ENCODE assay signal across 3 fruit fly cellular contexts in the genomic region with DNA sequence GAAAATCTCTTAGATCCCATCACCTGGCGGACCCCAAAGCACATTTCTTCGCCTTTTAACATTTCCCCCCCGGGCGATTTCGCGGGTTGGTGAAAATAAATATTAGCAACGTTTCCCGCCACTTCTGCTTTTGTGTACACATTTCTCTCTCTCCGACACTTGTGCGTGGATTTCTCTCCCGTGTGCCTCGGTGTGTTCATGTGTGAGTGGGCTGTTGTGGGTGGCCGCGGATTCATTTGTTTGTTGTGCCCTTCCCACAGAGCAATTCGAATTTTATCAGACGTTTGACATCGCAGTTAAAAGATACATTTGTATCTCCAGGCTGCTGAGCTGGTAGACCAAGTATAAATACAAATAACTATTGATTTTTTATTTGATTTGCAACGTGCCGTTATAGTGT.
A peak's percentile ranks its signal among the peaks of the same experiment; 100 is the strongest.
TF ChIP-seq lines count a peak whose summit lies in the region.

No protein-coding gene starts in this region.

TF ChIP-seq in whole organism, embryonic, 481 proteins besides CTCF, POLR2A, EP300 and RAD21 (continued from another document and continues in another):
- TF ChIP-seq CG4328 (GFP tag; optimal IDR thresholded peaks at IDR 0.05; lab: Kevin White, UChicago): no peak
- peak; percentile 53; the same call in 1 of the 4 replicates for TF ChIP-seq chinmo (GFP tag; IDR thresholded peaks at IDR 0.05; lab: Robert Waterston, UW; ENCODE audit: partially characterized antibody)
- no peak for TF ChIP-seq CG30020 (tag; optimal IDR thresholded peaks at IDR 0.05; lab: Kevin White, UChicago)
- no peak for TF ChIP-seq Hr78 (GFP tag; optimal IDR thresholded peaks at IDR 0.05; lab: Kevin White, UChicago)
- no peak for TF ChIP-seq aop (GFP tag; IDR thresholded peaks at IDR 0.05; lab: Robert Waterston, UW)
- TF ChIP-seq CG1233 (GFP tag; optimal IDR thresholded peaks at IDR 0.05; lab: Kevin White, UChicago): no peak
- no peak for TF ChIP-seq seq (GFP tag; IDR thresholded peaks at IDR 0.05; lab: Robert Waterston, UW)
- TF ChIP-seq tup (GFP tag; optimal IDR thresholded peaks at IDR 0.05; lab: Kevin White, UChicago): no peak
- TF ChIP-seq zfh2 (GFP tag; optimal IDR thresholded peaks at IDR 0.05; lab: Kevin White, UChicago): no peak
- TF ChIP-seq cad (GFP tag; optimal IDR thresholded peaks at IDR 0.05; lab: Kevin White, UChicago): no peak
- TF ChIP-seq CG1792 (GFP tag; optimal IDR thresholded peaks at IDR 0.05; lab: Kevin White, UChicago): no peak
- TF ChIP-seq ranshi (GFP tag; IDR thresholded peaks at IDR 0.05; lab: Robert Waterston, UW): 0 out of 2 replicates have a peak, but pooled peaks have one; percentile 15
- TF ChIP-seq CG12769 (tag; optimal IDR thresholded peaks at IDR 0.05; lab: Kevin White, UChicago): no peak
- TF ChIP-seq mam (GFP tag; optimal IDR thresholded peaks at IDR 0.05; lab: Kevin White, UChicago): no peak
- no peak for TF ChIP-seq CG1832 (GFP tag; optimal IDR thresholded peaks at IDR 0.05; lab: Kevin White, UChicago)
- TF ChIP-seq MBD-R2 (GFP tag; IDR thresholded peaks at IDR 0.05; lab: Robert Waterston, UW): no peak
- TF ChIP-seq Ets97D (GFP tag; optimal IDR thresholded peaks at IDR 0.05; lab: Kevin White, UChicago): no peak
- TF ChIP-seq Meics (GFP tag; optimal IDR thresholded peaks at IDR 0.05; lab: Kevin White, UChicago): no peak
- TF ChIP-seq CG34376 (GFP tag; optimal IDR thresholded peaks at IDR 0.05; lab: Kevin White, UChicago): no peak
- peak; percentile 0 for TF ChIP-seq CG15514 (GFP tag; optimal IDR thresholded peaks at IDR 0.05; lab: Kevin White, UChicago)
- TF ChIP-seq shn (GFP tag; optimal IDR thresholded peaks at IDR 0.05; lab: Kevin White, UChicago): no peak
- TF ChIP-seq Ets65A (GFP tag; lab: Kevin White, UChicago): no peak
- no peak for TF ChIP-seq CG12299 (tag; optimal IDR thresholded peaks at IDR 0.05; lab: Kevin White, UChicago)
- TF ChIP-seq ssp (GFP tag; IDR thresholded peaks at IDR 0.05; lab: Robert Waterston, UW): no peak
- no peak for TF ChIP-seq otp (GFP tag; IDR thresholded peaks at IDR 0.05; lab: Robert Waterston, UW)
- TF ChIP-seq sqz (GFP tag; optimal IDR thresholded peaks at IDR 0.05; lab: Kevin White, UChicago): no peak
- TF ChIP-seq CG14965 (GFP tag; optimal IDR thresholded peaks at IDR 0.05; lab: Kevin White, UChicago; ENCODE audit: borderline replicate concordance): no peak
- TF ChIP-seq CG1602 (GFP tag; optimal IDR thresholded peaks at IDR 0.05; lab: Kevin White, UChicago): no peak
- TF ChIP-seq CG10959 (GFP tag; IDR thresholded peaks at IDR 0.05; lab: Robert Waterston, UW): no peak
- TF ChIP-seq ken (GFP tag; IDR thresholded peaks at IDR 0.05; lab: Robert Waterston, UW): no peak
- no peak for TF ChIP-seq ATbp (GFP tag; optimal IDR thresholded peaks at IDR 0.05; lab: Kevin White, UChicago)
- TF ChIP-seq nau (GFP tag; optimal IDR thresholded peaks at IDR 0.05; lab: Kevin White, UChicago): no peak
- TF ChIP-seq ems (GFP tag; optimal IDR thresholded peaks at IDR 0.05; lab: Kevin White, UChicago): no peak
- no peak for TF ChIP-seq bigmax (GFP tag; optimal IDR thresholded peaks at IDR 0.05; lab: Kevin White, UChicago)
- no peak for TF ChIP-seq CG15601 (tag; optimal IDR thresholded peaks at IDR 0.05; lab: Kevin White, UChicago)
- no peak for TF ChIP-seq CG17328 (GFP tag; IDR thresholded peaks at IDR 0.05; lab: Robert Waterston, UW)
- TF ChIP-seq ase (GFP tag; IDR thresholded peaks at IDR 0.05; lab: Robert Waterston, UW): no peak
- no peak for TF ChIP-seq CG30403 (GFP tag; optimal IDR thresholded peaks at IDR 0.05; lab: Kevin White, UChicago)
- peak; percentile 67; the same call in 1 of the 2 replicates for TF ChIP-seq rib (GFP tag; IDR thresholded peaks at IDR 0.05; lab: Robert Waterston, UW)
- TF ChIP-seq CG8359 (GFP tag; optimal IDR thresholded peaks at IDR 0.05; lab: Kevin White, UChicago; ENCODE audit: borderline replicate concordance): no peak
- TF ChIP-seq her (GFP tag; optimal IDR thresholded peaks at IDR 0.05; lab: Kevin White, UChicago): no peak
- peak; percentile 24; the same call in 1 of the 3 replicates for TF ChIP-seq tgo (GFP tag; IDR thresholded peaks at IDR 0.05; lab: Robert Waterston, UW)
- TF ChIP-seq onecut (GFP tag; IDR thresholded peaks at IDR 0.05; lab: Robert Waterston, UW): no peak; the same call in 1 of the 2 replicates
- TF ChIP-seq CG13775 (GFP tag; optimal IDR thresholded peaks at IDR 0.05; lab: Kevin White, UChicago): no peak

TF ChIP-seq in whole organism, prepupa, 60 proteins besides CTCF, POLR2A, EP300 and RAD21 (continued from another document):
- peak; percentile 59 for TF ChIP-seq lz (GFP tag; optimal IDR thresholded peaks at IDR 0.05; lab: Kevin White, UChicago)
- peak; percentile 27 for TF ChIP-seq CG11902 (GFP tag; optimal IDR thresholded peaks at IDR 0.05; lab: Kevin White, UChicago)
- TF ChIP-seq Hr39 (GFP tag; optimal IDR thresholded peaks at IDR 0.05; lab: Kevin White, UChicago): peak; percentile 49
- TF ChIP-seq CG9139 (GFP tag; optimal IDR thresholded peaks at IDR 0.05; lab: Kevin White, UChicago): peak; percentile 14
- no peak for TF ChIP-seq CG11294 (GFP tag; IDR thresholded peaks at IDR 0.05; lab: Robert Waterston, UW)
- no peak for TF ChIP-seq fd59A (GFP tag; optimal IDR thresholded peaks at IDR 0.05; lab: Kevin White, UChicago)
- TF ChIP-seq CG8119 (GFP tag; IDR thresholded peaks at IDR 0.05; lab: Robert Waterston, UW): peak; percentile 65; the same call in 1 of the 3 replicates
- peak; percentile 89 for TF ChIP-seq fkh (GFP tag; optimal IDR thresholded peaks at IDR 0.05; lab: Kevin White, UChicago)
- no peak for TF ChIP-seq Met (GFP tag; optimal IDR thresholded peaks at IDR 0.05; lab: Kevin White, UChicago)
- TF ChIP-seq CG3919 (GFP tag; optimal IDR thresholded peaks at IDR 0.05; lab: Kevin White, UChicago): peak; percentile 56
- no peak for TF ChIP-seq pdm3 (GFP tag; optimal IDR thresholded peaks at IDR 0.05; lab: Kevin White, UChicago)
- TF ChIP-seq CG7368 (GFP tag; optimal IDR thresholded peaks at IDR 0.05; lab: Kevin White, UChicago): no peak
- no peak for TF ChIP-seq dsx (GFP tag; optimal IDR thresholded peaks at IDR 0.05; lab: Kevin White, UChicago; ENCODE audit: poor library complexity, severe bottlenecking)
- peak; percentile 67 for TF ChIP-seq esn (GFP tag; optimal IDR thresholded peaks at IDR 0.05; lab: Kevin White, UChicago)
- no peak for TF ChIP-seq fd85E (GFP tag; optimal IDR thresholded peaks at IDR 0.05; lab: Kevin White, UChicago)
- TF ChIP-seq Sox14 (GFP tag; optimal IDR thresholded peaks at IDR 0.05; lab: Kevin White, UChicago): peak; percentile 69
- no peak for TF ChIP-seq CG1621 (tag; optimal IDR thresholded peaks at IDR 0.05; lab: Kevin White, UChicago)

TF ChIP-seq in whole organism, wandering third instar larva, 38 proteins besides CTCF, POLR2A, EP300 and RAD21 (continued from another document):
- TF ChIP-seq CrebA (GFP tag; optimal IDR thresholded peaks at IDR 0.05; lab: Kevin White, UChicago; ENCODE audit: borderline replicate concordance): no peak
- no peak for TF ChIP-seq Hnf4 (GFP tag; optimal IDR thresholded peaks at IDR 0.05; lab: Kevin White, UChicago)
- TF ChIP-seq dmrt93B (GFP tag; optimal IDR thresholded peaks at IDR 0.05; lab: Kevin White, UChicago): no peak
- TF ChIP-seq h (GFP tag; optimal IDR thresholded peaks at IDR 0.05; lab: Kevin White, UChicago): peak; percentile 44
